Fruit fly (Drosophila melanogaster) whole organism, embryonic: Measurements from ENCODE around the gene sesB.

Experiments used
- Atf6 ChIP-seq: fragments of 200-800 bp; sonication (Bioruptor generic); IDR thresholded peaks from 2 replicates; pipeline ENCODE4 v1.3.6; 2022; ENCODE audit warnings: missing biosample characterization, missing genetic modification characterization
- CG10209 ChIP-seq: fragments of 200-800 bp; sonication (Bioruptor generic); optimal IDR thresholded peaks from 3 replicates; lab custom pipeline; 2017; ENCODE audit warnings: missing biosample characterization, mild to moderate bottlenecking, missing genetic modification characterization, missing genetic modification reagents
- CG10274 ChIP-seq: fragments of 200-800 bp; sonication (Bioruptor generic); optimal IDR thresholded peaks from 3 replicates; lab custom pipeline; 2017; ENCODE audit warnings: missing biosample characterization, mild to moderate bottlenecking, missing genetic modification characterization
- CG10366 ChIP-seq: fragments of 200-800 bp; sonication (Bioruptor generic); IDR thresholded peaks from 2 replicates; pipeline ENCODE4 v1.3.6; 2022; ENCODE audit warnings: missing biosample characterization, missing genetic modification characterization
- CG11085 ChIP-seq: fragments of 200-800 bp; sonication (Bioruptor generic); IDR thresholded peaks from 2 replicates; pipeline ENCODE4 v1.3.6; 2022; ENCODE audit warnings: missing biosample characterization, missing genetic modification characterization
- CG11696 ChIP-seq: fragments of 200-800 bp; sonication (Bioruptor generic); IDR thresholded peaks from 2 replicates; pipeline ENCODE4 v1.3.6; 2022; ENCODE audit warnings: missing biosample characterization, missing genetic modification characterization
- CG12769 ChIP-seq: fragments of 200-800 bp; sonication (Bioruptor generic); optimal IDR thresholded peaks from 2 replicates; lab custom pipeline; 2019; ENCODE audit warnings: missing biosample characterization, mild to moderate bottlenecking, missing genetic modification characterization, moderate library complexity
- CG13296 ChIP-seq: fragments of 200-800 bp; sonication (Bioruptor generic); optimal IDR thresholded peaks from 3 replicates; lab custom pipeline; 2018; ENCODE audit warnings: missing biosample characterization, mild to moderate bottlenecking, missing genetic modification characterization
- CG15479 ChIP-seq: fragments of 200-800 bp; sonication (Bioruptor generic); optimal IDR thresholded peaks from 3 replicates; lab custom pipeline; 2019; ENCODE audit warnings: missing biosample characterization, mild to moderate bottlenecking, missing genetic modification characterization, moderate library complexity
- CG15601 ChIP-seq: fragments of 200-800 bp; sonication (Bioruptor generic); optimal IDR thresholded peaks from 3 replicates; lab custom pipeline; 2019; ENCODE audit warnings: missing biosample characterization, mild to moderate bottlenecking, missing genetic modification characterization, moderate library complexity
- CG1647 ChIP-seq: fragments of 200-800 bp; sonication (Bioruptor generic); optimal IDR thresholded peaks from 3 replicates; lab custom pipeline; 2016; ENCODE audit warnings: missing biosample characterization, missing genetic modification characterization
- CG17328 ChIP-seq: fragments of 200-800 bp; sonication (Bioruptor generic); IDR thresholded peaks from 2 replicates; pipeline ENCODE4 v1.3.6; 2022; ENCODE audit warnings: missing biosample characterization, missing genetic modification characterization
- CG17912 ChIP-seq: fragments of 200-800 bp; sonication (Bioruptor generic); optimal IDR thresholded peaks from 2 replicates; lab custom pipeline; 2018; ENCODE audit warnings: missing biosample characterization, mild to moderate bottlenecking, missing genetic modification characterization
- CG2199 ChIP-seq: fragments of 200-800 bp; sonication (Bioruptor generic); IDR thresholded peaks from 3 replicates; pipeline ENCODE4 v1.3.6; 2022; ENCODE audit warnings: missing biosample characterization, missing genetic modification characterization
- CG30431 ChIP-seq: fragments of 200-800 bp; sonication (Bioruptor generic); optimal IDR thresholded peaks from 2 replicates; lab custom pipeline; 2017; ENCODE audit warnings: missing biosample characterization, missing genetic modification characterization
- CG3065 ChIP-seq: fragments of 200-800 bp; sonication (Bioruptor generic); optimal IDR thresholded peaks from 2 replicates; lab custom pipeline; 2016; ENCODE audit warnings: missing biosample characterization, missing genetic modification characterization
- CG31388 ChIP-seq: fragments of 200-800 bp; sonication (Bioruptor generic); optimal IDR thresholded peaks from 2 replicates; lab custom pipeline; 2016; ENCODE audit warnings: missing biosample characterization, missing genetic modification characterization
- CG4617 ChIP-seq: fragments of 200-800 bp; sonication (Bioruptor generic); optimal IDR thresholded peaks from 3 replicates; lab custom pipeline; 2016; ENCODE audit warnings: missing biosample characterization, missing genetic modification characterization, borderline replicate concordance
- CG5245 ChIP-seq: fragments of 200-800 bp; sonication (Bioruptor generic); optimal IDR thresholded peaks from 3 replicates; lab custom pipeline; 2016; ENCODE audit warnings: missing biosample characterization, missing genetic modification characterization
- CG6683 ChIP-seq: fragments of 200-800 bp; sonication (Bioruptor generic); optimal IDR thresholded peaks from 2 replicates; lab custom pipeline; 2017; ENCODE audit warnings: missing biosample characterization, mild to moderate bottlenecking, missing genetic modification characterization, missing genetic modification reagents
- CG6689 ChIP-seq: fragments of 200-800 bp; sonication (Bioruptor generic); IDR thresholded peaks from 2 replicates; pipeline ENCODE4 v1.3.6; 2022; ENCODE audit warnings: missing biosample characterization, missing genetic modification characterization
- CG7357 ChIP-seq: fragments of 200-800 bp; sonication (Bioruptor generic); IDR thresholded peaks from 3 replicates; pipeline ENCODE4 v1.3.6; 2022; ENCODE audit warnings: missing biosample characterization, missing genetic modification characterization
- CG8089 ChIP-seq: fragments of 200-800 bp; sonication (Bioruptor generic); optimal IDR thresholded peaks from 3 replicates; lab custom pipeline; 2016; ENCODE audit warnings: missing biosample characterization, missing genetic modification characterization
- CG9215 ChIP-seq: fragments of 200-800 bp; sonication (Bioruptor generic); IDR thresholded peaks from 2 replicates; pipeline ENCODE4 v1.3.6; 2022; ENCODE audit warnings: missing biosample characterization, missing genetic modification characterization
- CG9437 ChIP-seq: fragments of 200-800 bp; sonication (Bioruptor generic); optimal IDR thresholded peaks from 2 replicates; lab custom pipeline; 2018; ENCODE audit warnings: missing biosample characterization, mild to moderate bottlenecking, missing genetic modification characterization
- CrebB ChIP-seq: fragments of 200-800 bp; sonication (Bioruptor generic); optimal IDR thresholded peaks from 3 replicates; lab custom pipeline; 2018; ENCODE audit warnings: missing biosample characterization, mild to moderate bottlenecking, missing genetic modification characterization
- Dip3 ChIP-seq: fragments of 200-800 bp; sonication (Bioruptor generic); optimal IDR thresholded peaks from 3 replicates; lab custom pipeline; 2016; ENCODE audit warnings: missing biosample characterization, missing genetic modification characterization
- H2.0 ChIP-seq: fragments of 200-800 bp; sonication (Bioruptor generic); IDR thresholded peaks from 2 replicates; pipeline ENCODE4 v1.3.6; 2022; ENCODE audit warnings: missing biosample characterization, missing genetic modification characterization
- HLH3B ChIP-seq: fragments of 200-800 bp; sonication (Bioruptor generic); IDR thresholded peaks from 2 replicates; pipeline ENCODE4 v1.3.6; 2022; ENCODE audit warnings: missing biosample characterization, missing genetic modification characterization
- Mes4 ChIP-seq: fragments of 200-800 bp; sonication (Bioruptor generic); optimal IDR thresholded peaks from 2 replicates; lab custom pipeline; 2016; ENCODE audit warnings: missing biosample characterization, missing genetic modification characterization
- NC2α ChIP-seq: fragments of 200-800 bp; sonication (Bioruptor generic); optimal IDR thresholded peaks from 2 replicates; lab custom pipeline; 2016; ENCODE audit warnings: missing biosample characterization, missing genetic modification characterization
- ab ChIP-seq: fragments of 200-800 bp; sonication (Bioruptor generic); optimal IDR thresholded peaks from 2 replicates; lab custom pipeline; 2016; ENCODE audit warnings: missing biosample characterization, missing genetic modification characterization
- abd-A ChIP-seq: fragments of 200-800 bp; sonication (Bioruptor generic); optimal IDR thresholded peaks from 3 replicates; lab custom pipeline; 2019; ENCODE audit warnings: missing biosample characterization, mild to moderate bottlenecking, missing genetic modification characterization, moderate library complexity
- bab2 ChIP-seq: fragments of 200-800 bp; sonication (Bioruptor generic); optimal IDR thresholded peaks from 2 replicates; lab custom pipeline; 2016; ENCODE audit warnings: missing biosample characterization, missing genetic modification characterization
- corto ChIP-seq: fragments of 200-800 bp; sonication (Bioruptor generic); optimal IDR thresholded peaks from 2 replicates; lab custom pipeline; 2016; ENCODE audit warnings: missing biosample characterization, mild to moderate bottlenecking, missing genetic modification characterization, moderate library complexity
- gsb-n ChIP-seq: fragments of 200-800 bp; sonication (Bioruptor generic); optimal IDR thresholded peaks from 3 replicates; lab custom pipeline; 2018; ENCODE audit warnings: missing biosample characterization, mild to moderate bottlenecking, missing genetic modification characterization
- hbn ChIP-seq: fragments of 200-800 bp; sonication (Bioruptor generic); IDR thresholded peaks from 2 replicates; pipeline ENCODE4 v1.3.6; 2022; ENCODE audit warnings: missing biosample characterization, missing genetic modification characterization; ENCODE audit not compliant: partially characterized antibody
- kni ChIP-seq: fragments of 200-800 bp; sonication (Bioruptor generic); optimal IDR thresholded peaks from 3 replicates; lab custom pipeline; 2017; ENCODE audit warnings: mild to moderate bottlenecking, missing biosample characterization, missing genetic modification reagents, missing genetic modification characterization
- lmd ChIP-seq: fragments of 200-800 bp; sonication (Bioruptor generic); IDR thresholded peaks from 2 replicates; pipeline ENCODE4 v1.3.6; 2022; ENCODE audit warnings: missing biosample characterization, missing genetic modification characterization
- mirr ChIP-seq: fragments of 200-800 bp; sonication (Bioruptor generic); optimal IDR thresholded peaks from 3 replicates; lab custom pipeline; 2018; ENCODE audit warnings: missing biosample characterization, mild to moderate bottlenecking, missing genetic modification characterization
- pan ChIP-seq, 4 experiments: fragments of >200 bp in 3 of 4; fragments of 200-800 bp in 1 of 4; sonication (Bioruptor generic) in 1 of 4; optimal IDR thresholded peaks in 3 of 4; IDR thresholded peaks in 1 of 4; 2 replicates each; pipeline versions ENCODE4 v1.3.6 to Lab custom; 2017 to 2022; ENCODE audit warnings: missing biosample characterization in 2 of 4, missing genetic modification characterization in 2 of 4, mixed read lengths in 1 of 4
- sc ChIP-seq, 3 experiments: fragments of >200 bp in 2 of 3; fragments of 200-800 bp in 1 of 3; sonication (Bioruptor generic) in 1 of 3; optimal IDR thresholded peaks; 2 replicates in 2 of 3; 3 replicates in 1 of 3; lab custom pipeline; 2017; ENCODE audit warnings: mild to moderate bottlenecking in 1 of 3, missing biosample characterization in 1 of 3, missing genetic modification characterization in 1 of 3, missing genetic modification reagents in 1 of 3
- shn ChIP-seq: fragments of 200-800 bp; sonication (Bioruptor generic); optimal IDR thresholded peaks from 3 replicates; lab custom pipeline; 2016; ENCODE audit warnings: missing biosample characterization, missing genetic modification characterization
- slbo ChIP-seq: fragments of 200-800 bp; sonication (Bioruptor generic); IDR thresholded peaks from 2 replicates; pipeline ENCODE4 v1.3.6; 2022; ENCODE audit warnings: missing biosample characterization, missing genetic modification characterization
- so ChIP-seq: fragments of 200-800 bp; sonication (Bioruptor generic); IDR thresholded peaks from 3 replicates; pipeline ENCODE4 v1.3.6; 2022; ENCODE audit warnings: missing biosample characterization, missing genetic modification characterization
- twi ChIP-seq: fragments of 200-800 bp; optimal IDR thresholded peaks from 2 replicates; lab custom pipeline; 2019; ENCODE audit warnings: missing biosample characterization, mild to moderate bottlenecking, missing genetic modification characterization, moderate library complexity
- unpg ChIP-seq: fragments of 200-800 bp; sonication (Bioruptor generic); optimal IDR thresholded peaks from 3 replicates; lab custom pipeline; 2018; ENCODE audit warnings: missing biosample characterization, mild to moderate bottlenecking, missing genetic modification characterization, moderate library complexity
- zf30C ChIP-seq: fragments of 200-800 bp; sonication (Bioruptor generic); optimal IDR thresholded peaks from 3 replicates; lab custom pipeline; 2018; ENCODE audit warnings: missing biosample characterization, mild to moderate bottlenecking, missing genetic modification characterization

sesB gene

DNA sequence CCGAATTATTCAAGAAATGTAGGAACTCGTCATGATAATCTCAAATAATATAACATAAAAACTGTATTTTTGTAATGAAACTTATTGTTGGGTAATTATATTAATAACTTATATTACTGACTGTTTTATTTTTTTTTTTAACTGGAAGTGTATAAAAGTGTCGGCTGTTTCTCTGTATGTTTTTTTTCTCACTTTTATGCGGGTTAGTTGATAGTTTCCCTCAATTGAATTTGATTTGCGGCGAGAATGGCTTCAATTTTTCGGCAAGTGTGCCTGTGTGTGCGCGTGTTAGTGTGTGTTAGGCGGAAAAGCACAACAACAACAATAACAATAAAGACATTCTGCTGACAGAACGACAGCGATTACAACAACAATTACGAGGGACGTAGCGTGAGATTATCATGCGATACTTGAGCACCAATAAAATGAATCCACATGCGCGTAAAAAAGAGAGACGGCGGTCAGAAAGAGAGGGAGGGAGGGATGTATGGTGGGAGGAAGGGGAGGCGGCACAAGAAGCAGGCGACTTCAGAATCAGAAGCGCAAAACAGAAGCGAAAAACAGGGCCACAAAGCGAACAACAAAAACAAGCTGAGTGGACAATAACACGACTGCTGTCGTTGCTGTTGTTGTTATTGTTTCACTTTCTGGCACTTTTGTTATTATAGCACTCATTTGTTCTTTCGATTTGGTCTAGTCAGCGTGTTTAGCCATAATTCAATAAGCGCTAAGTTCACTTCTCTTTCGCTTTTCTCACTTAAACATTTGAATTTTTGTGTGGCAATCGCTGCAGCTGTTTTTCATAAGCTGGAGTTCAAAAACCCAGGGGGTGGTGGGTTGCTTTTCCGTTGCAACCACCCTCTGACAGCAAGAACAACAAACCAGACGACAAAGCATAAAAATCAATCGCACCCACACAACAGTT is 23.5 kb downstream of the sesB start (continued):
- TF ChIP-seq CG5245 (GFP tag; lab: Kevin White, UChicago) (no peak), CG2199 (GFP tag; lab: Robert Waterston, UW) (no peak), CG1647 (GFP tag; lab: Kevin White, UChicago) (no peak), CrebB (tag; lab: Kevin White, UChicago) (peak; percentile 42), shn (no peak), so (peak; percentile 40; the same call in 1 of the 3 replicates), NC2α (GFP tag; lab: Kevin White, UChicago) (no peak), CG9437 (GFP tag; lab: Kevin White, UChicago) (peak; percentile 21), pan (optimal IDR thresholded peaks at IDR 0.05; lab: Kevin White, UChicago) (no peak), pan (GFP tag; optimal IDR thresholded peaks at IDR 0.05 in 1 of 2, IDR thresholded peaks at IDR 0.05 in 1 of 2) (no peak), CG3065 (GFP tag; lab: Kevin White, UChicago) (no peak), CG6689 (0 out of 2 replicates have a peak, but pooled peaks have one; percentile 6), CG15479 (no peak), ab (GFP tag; lab: Kevin White, UChicago) (no peak), CG15601 (tag; lab: Kevin White, UChicago) (peak; percentile 28), CG11085 (GFP tag; lab: Robert Waterston, UW) (no peak), abd-A (tag; lab: Kevin White, UChicago) (peak; percentile 88), CG10274 (GFP tag; lab: Kevin White, UChicago) (no peak), zf30C (GFP tag; lab: Kevin White, UChicago) (peak; percentile 68), Atf6 (GFP tag; lab: Robert Waterston, UW) (peak; percentile 49; the same call in 1 of the 2 replicates), unpg (peak; percentile 10), gsb-n (tag; lab: Kevin White, UChicago) (no peak), CG9215 (no peak), CG12769 (peak; percentile 62), kni (GFP tag; lab: Kevin White, UChicago) (no peak), Mes4 (GFP tag; lab: Kevin White, UChicago) (no peak), lmd (GFP tag; lab: Robert Waterston, UW) (no peak; the same call in 1 of the 2 replicates), corto (no peak), Dip3 (no peak), CG10366 (no peak), CG13296 (GFP tag; lab: Kevin White, UChicago) (no peak), CG4617 (no peak), CG10209 (GFP tag; lab: Kevin White, UChicago) (no peak), CG30431 (GFP tag; lab: Kevin White, UChicago) (no peak), mirr (GFP tag; lab: Kevin White, UChicago) (peak; percentile 81), hbn (GFP tag; lab: Robert Waterston, UW) (no peak), CG31388 (no peak), slbo (no peak; the same call in 1 of the 2 replicates), bab2 (GFP tag; lab: Kevin White, UChicago) (no peak), CG8089 (GFP tag; lab: Kevin White, UChicago) (no peak), CG17912 (GFP tag; lab: Kevin White, UChicago) (no peak), CG17328 (GFP tag; lab: Robert Waterston, UW) (no peak), CG6683 (no peak), HLH3B (GFP tag; lab: Robert Waterston, UW) (no peak), CG11696 (GFP tag; lab: Robert Waterston, UW) (no peak), CG7357 (GFP tag; lab: Robert Waterston, UW) (no peak), twi (tag; lab: Kevin White, UChicago) (no peak), sc (optimal IDR thresholded peaks at IDR 0.05; lab: Kevin White, UChicago) (no peak), sc (GFP tag; optimal IDR thresholded peaks at IDR 0.05; lab: Kevin White, UChicago) (no peak), H2.0 (no peak)
